Worm (Caenorhabditis elegans): ENCODE data around the gene acn-1.
A peak's percentile ranks its signal among the peaks of the same experiment; 100 is the strongest.

acn-1 gene

ce11 chrX:5096967-5097366, at the start of gene acn-1:
TSS of gene acn-1 (minus strand) at chrX:5097067.
- TF ChIP-seq flt-1 (GFP tag; IDR thresholded peaks at IDR 0.05): no peak
- no peak for TF ChIP-seq scrt-1 (GFP tag; IDR thresholded peaks at IDR 0.05)
- no peak for TF ChIP-seq pes-1 (GFP tag; IDR thresholded peaks at IDR 0.05)
- TF ChIP-seq ceh-36 (tag; optimal IDR thresholded peaks at IDR 0.05): no peak
- no peak for TF ChIP-seq ceh-13 (GFP tag; optimal IDR thresholded peaks at IDR 0.05)
- TF ChIP-seq B0310.2 (tag; optimal IDR thresholded peaks at IDR 0.05): no peak
- no peak for TF ChIP-seq tbx-11 (GFP tag; IDR thresholded peaks at IDR 0.05)
- no peak for TF ChIP-seq tbx-37 (GFP tag; conservative IDR thresholded peaks at IDR 0.05)
- TF ChIP-seq ets-7 (tag; optimal IDR thresholded peaks at IDR 0.05): no peak
- no peak for TF ChIP-seq tra-4 (tag; optimal IDR thresholded peaks at IDR 0.05)
- no peak for TF ChIP-seq hmbx-1 (tag; optimal IDR thresholded peaks at IDR 0.05)
- no peak for TF ChIP-seq hnd-1 (tag; optimal IDR thresholded peaks at IDR 0.05)
- no peak for TF ChIP-seq aly-1 (tag; optimal IDR thresholded peaks at IDR 0.05)
- TF ChIP-seq ama-1 (optimal IDR thresholded peaks at IDR 0.05): no peak
- TF ChIP-seq F13C5.2 (tag; optimal IDR thresholded peaks at IDR 0.05): no peak

- no peak for TF ChIP-seq pes-1 (GFP tag; IDR thresholded peaks at IDR 0.05)
- TF ChIP-seq B0310.2 (tag; optimal IDR thresholded peaks at IDR 0.05): no peak
- TF ChIP-seq hmg-4 (GFP tag; optimal IDR thresholded peaks at IDR 0.05): no peak
- no peak for TF ChIP-seq tbx-11 (GFP tag; IDR thresholded peaks at IDR 0.05)
- no peak for TF ChIP-seq ceh-13 (GFP tag; optimal IDR thresholded peaks at IDR 0.05)
- TF ChIP-seq F13C5.2 (tag; optimal IDR thresholded peaks at IDR 0.05): no peak
- TF ChIP-seq tbx-37 (GFP tag; conservative IDR thresholded peaks at IDR 0.05): no peak
- no peak for TF ChIP-seq tra-4 (tag; optimal IDR thresholded peaks at IDR 0.05)
- no peak for TF ChIP-seq sea-1 (GFP tag; conservative IDR thresholded peaks at IDR 0.05)
- no peak for TF ChIP-seq ets-7 (tag; optimal IDR thresholded peaks at IDR 0.05)
- no peak for TF ChIP-seq ceh-36 (tag; optimal IDR thresholded peaks at IDR 0.05)
- TF ChIP-seq hnd-1 (tag; optimal IDR thresholded peaks at IDR 0.05): no peak
- no peak for TF ChIP-seq ama-1 (optimal IDR thresholded peaks at IDR 0.05)
- no peak for TF ChIP-seq aly-1 (tag; optimal IDR thresholded peaks at IDR 0.05)
- TF ChIP-seq flt-1 (GFP tag; IDR thresholded peaks at IDR 0.05): no peak
- no peak for TF ChIP-seq hmbx-1 (tag; optimal IDR thresholded peaks at IDR 0.05)
- TF ChIP-seq scrt-1 (GFP tag; IDR thresholded peaks at IDR 0.05): no peak
Measured at ce11 chrX:5142403-5142802, 45.5 kb upstream of the acn-1 start.

- TF ChIP-seq F13C5.2 (tag; optimal IDR thresholded peaks at IDR 0.05) (peak; percentile 69), pes-1 (GFP tag; IDR thresholded peaks at IDR 0.05) (0 out of 2 replicates have a peak, but pooled peaks have one; percentile 33), tbx-11 (GFP tag; IDR thresholded peaks at IDR 0.05) (no peak), aly-1 (tag; optimal IDR thresholded peaks at IDR 0.05) (no peak)
Measured at ce11 chrX:5140177-5140576, 43.3 kb upstream of the acn-1 start.

- no peak for TF ChIP-seq ceh-13 (GFP tag; optimal IDR thresholded peaks at IDR 0.05)
- TF ChIP-seq tbx-37 (GFP tag; conservative IDR thresholded peaks at IDR 0.05): no peak
- no peak for TF ChIP-seq sea-1 (GFP tag; conservative IDR thresholded peaks at IDR 0.05)
Measured at ce11 chrX:5137716-5138470, 41.0 kb upstream of the acn-1 start.

- TF ChIP-seq tra-4 (tag; optimal IDR thresholded peaks at IDR 0.05) (no peak), scrt-1 (GFP tag; IDR thresholded peaks at IDR 0.05) (no peak), hmg-4 (GFP tag; optimal IDR thresholded peaks at IDR 0.05) (no peak), hnd-1 (tag; optimal IDR thresholded peaks at IDR 0.05) (no peak)
Measured at ce11 chrX:5135548-5135947, 38.7 kb upstream of the acn-1 start.

ce11 chrX:5133980-5134379, 37.1 kb upstream of the acn-1 start, which contains the start of gene tbc-7:
TSS of gene tbc-7 (plus strand) at chrX:5134280.
- no peak for TF ChIP-seq sea-1 (GFP tag; conservative IDR thresholded peaks at IDR 0.05)
- no peak for TF ChIP-seq aly-1 (tag; optimal IDR thresholded peaks at IDR 0.05)
- no peak for TF ChIP-seq B0310.2 (tag; optimal IDR thresholded peaks at IDR 0.05)

ce11 chrX:5131760-5132159, 34.9 kb upstream of the acn-1 start:
- TF ChIP-seq scrt-1 (GFP tag; IDR thresholded peaks at IDR 0.05) (no peak), hmbx-1 (tag; optimal IDR thresholded peaks at IDR 0.05) (no peak), B0310.2 (tag; optimal IDR thresholded peaks at IDR 0.05) (no peak), ceh-36 (tag; optimal IDR thresholded peaks at IDR 0.05) (no peak), pes-1 (GFP tag; IDR thresholded peaks at IDR 0.05) (no peak), ceh-13 (GFP tag; optimal IDR thresholded peaks at IDR 0.05) (no peak), tra-4 (tag; optimal IDR thresholded peaks at IDR 0.05) (no peak)

ce11 chrX:5129447-5129846, 32.6 kb upstream of the acn-1 start:
- TF ChIP-seq hnd-1 (tag; optimal IDR thresholded peaks at IDR 0.05) (no peak), B0310.2 (tag; optimal IDR thresholded peaks at IDR 0.05) (no peak), ets-7 (tag; optimal IDR thresholded peaks at IDR 0.05) (no peak), F13C5.2 (tag; optimal IDR thresholded peaks at IDR 0.05) (no peak), aly-1 (tag; optimal IDR thresholded peaks at IDR 0.05) (no peak), flt-1 (GFP tag; IDR thresholded peaks at IDR 0.05) (no peak), sea-1 (GFP tag; conservative IDR thresholded peaks at IDR 0.05) (no peak), hmbx-1 (tag; optimal IDR thresholded peaks at IDR 0.05) (no peak), ama-1 (optimal IDR thresholded peaks at IDR 0.05) (no peak)

- TF ChIP-seq tra-4 (tag; optimal IDR thresholded peaks at IDR 0.05): no peak
- no peak for TF ChIP-seq hnd-1 (tag; optimal IDR thresholded peaks at IDR 0.05)
- no peak for TF ChIP-seq ceh-36 (tag; optimal IDR thresholded peaks at IDR 0.05)
- TF ChIP-seq hmbx-1 (tag; optimal IDR thresholded peaks at IDR 0.05): no peak
- no peak for TF ChIP-seq sea-1 (GFP tag; conservative IDR thresholded peaks at IDR 0.05)
Measured at ce11 chrX:5124288-5124687, 27.4 kb upstream of the acn-1 start.
